Worm (Caenorhabditis elegans): ENCODE data around the gene nhr-239.

- TF ChIP-seq dao-5 (tag; optimal IDR thresholded peaks at IDR 0.05) (no peak), W03F9.2 (tag; optimal IDR thresholded peaks at IDR 0.05) (no peak), him-1 (tag; optimal IDR thresholded peaks at IDR 0.05) (no peak)
Observed at ce11 chrIII:2560763-2561162, 747 bp upstream of the nhr-239 start.
